Worm (Caenorhabditis elegans) whole organism, L1 larva: Measurements from ENCODE around the gene F14F3.5.

Source experiments
- blmp-1 ChIP-seq: fragments of 150-350 bp; optimal IDR thresholded peaks from 2 replicates; lab custom pipeline; 2014; ENCODE audit warnings: missing biosample characterization, missing genetic modification characterization
- lin-14 ChIP-seq: fragments of 200-800 bp; sonication (Bioruptor generic); optimal IDR thresholded peaks from 2 replicates; lab custom pipeline; 2018; ENCODE audit warnings: mild to moderate bottlenecking, missing genetic modification characterization, moderate library complexity, missing compliant biosample characterization
- nhr-237 ChIP-seq: fragments of 150-350 bp; optimal IDR thresholded peaks from 2 replicates; lab custom pipeline; 2014; ENCODE audit warnings: missing biosample characterization, missing genetic modification characterization
- pqm-1 ChIP-seq: sonication (generic microtip); optimal IDR thresholded peaks from 3 replicates; lab custom pipeline; 2017; ENCODE audit warnings: missing biosample characterization, missing genetic modification characterization
- snpc-4 ChIP-seq: fragments of 150-350 bp; optimal IDR thresholded peaks from 2 replicates; lab custom pipeline; 2014; ENCODE audit warnings: missing biosample characterization, missing genetic modification characterization

ce11 chrX:10521313-10521712 is 7.7 kb downstream of the F14F3.5 start, which contains the start of gene F14F3.4:
- no peak for TF ChIP-seq snpc-4 (tag; lab: Kevin White, UChicago)
- TF ChIP-seq pqm-1 (tag; lab: Kevin White, UChicago), result no peak
- no peak for TF ChIP-seq blmp-1 (tag; lab: Kevin White, UChicago)
- no peak for TF ChIP-seq lin-14
- no peak for TF ChIP-seq nhr-237
